Fruit fly (Drosophila melanogaster) whole organism, embryonic: ENCODE measurements around the gene smash.

Experiments used
- ATbp ChIP-seq: fragments of 200-800 bp; sonication (Bioruptor generic); optimal IDR thresholded peaks from 2 replicates; lab custom pipeline; 2017; ENCODE audit warnings: missing biosample characterization, mild to moderate bottlenecking, missing genetic modification characterization, missing genetic modification reagents
- B-H1 ChIP-seq: fragments of 200-800 bp; sonication (Bioruptor generic); IDR thresholded peaks from 3 replicates; pipeline ENCODE4 v1.3.6; 2022; ENCODE audit warnings: missing biosample characterization, missing genetic modification characterization
- CG10147 ChIP-seq: fragments of 200-800 bp; sonication (Bioruptor generic); optimal IDR thresholded peaks from 2 replicates; lab custom pipeline; 2019; ENCODE audit warnings: missing biosample characterization, mild to moderate bottlenecking, missing genetic modification characterization, moderate library complexity
- CG11696 ChIP-seq: fragments of 200-800 bp; sonication (Bioruptor generic); IDR thresholded peaks from 2 replicates; pipeline ENCODE4 v1.3.6; 2022; ENCODE audit warnings: missing biosample characterization, missing genetic modification characterization
- CG12236 ChIP-seq: fragments of 200-800 bp; sonication (Bioruptor generic); optimal IDR thresholded peaks from 2 replicates; lab custom pipeline; 2016; ENCODE audit warnings: missing biosample characterization, missing genetic modification characterization
- CG12299 ChIP-seq: fragments of 200-800 bp; sonication (Bioruptor generic); optimal IDR thresholded peaks from 2 replicates; lab custom pipeline; 2018; ENCODE audit warnings: missing biosample characterization, mild to moderate bottlenecking, missing genetic modification characterization
- CG12659 ChIP-seq: fragments of 200-800 bp; sonication (Bioruptor generic); optimal IDR thresholded peaks from 3 replicates; lab custom pipeline; 2017; ENCODE audit warnings: mild to moderate bottlenecking, missing biosample characterization, missing genetic modification reagents, missing genetic modification characterization
- CG12942 ChIP-seq: fragments of 200-800 bp; sonication (Bioruptor generic); optimal IDR thresholded peaks from 3 replicates; lab custom pipeline; 2016; ENCODE audit warnings: missing biosample characterization, missing genetic modification characterization
- CG14441 ChIP-seq: fragments of 200-800 bp; sonication (Bioruptor generic); IDR thresholded peaks from 2 replicates; pipeline ENCODE4 v1.3.6; 2022; ENCODE audit warnings: missing biosample characterization, missing genetic modification characterization
- CG14965 ChIP-seq: fragments of 200-800 bp; sonication (Bioruptor generic); optimal IDR thresholded peaks from 2 replicates; lab custom pipeline; 2016; ENCODE audit warnings: missing biosample characterization, missing genetic modification characterization, borderline replicate concordance
- CG17359 ChIP-seq: fragments of 200-800 bp; sonication (Bioruptor generic); optimal IDR thresholded peaks from 3 replicates; lab custom pipeline; 2018; ENCODE audit warnings: missing biosample characterization, mild to moderate bottlenecking, missing genetic modification characterization, moderate library complexity
- CG17612 ChIP-seq: fragments of 200-800 bp; sonication (Bioruptor generic); IDR thresholded peaks from 2 replicates; pipeline ENCODE4 v1.3.6; 2022; ENCODE audit warnings: missing biosample characterization, missing genetic modification characterization
- CG2120 ChIP-seq: fragments of 200-800 bp; sonication (Bioruptor generic); optimal IDR thresholded peaks from 3 replicates; lab custom pipeline; 2016; ENCODE audit warnings: missing biosample characterization, missing genetic modification characterization
- CG30020 ChIP-seq: fragments of 200-800 bp; optimal IDR thresholded peaks from 2 replicates; lab custom pipeline; 2019; ENCODE audit warnings: missing biosample characterization, mild to moderate bottlenecking, missing genetic modification characterization, moderate library complexity
- CG4328 ChIP-seq: fragments of 200-800 bp; sonication (Bioruptor generic); optimal IDR thresholded peaks from 3 replicates; lab custom pipeline; 2017; ENCODE audit warnings: missing biosample characterization, missing genetic modification reagents, missing genetic modification characterization
- CG5180 ChIP-seq: fragments of 200-800 bp; sonication (Bioruptor generic); optimal IDR thresholded peaks from 3 replicates; lab custom pipeline; 2017; ENCODE audit warnings: missing biosample characterization, missing genetic modification characterization, mild to moderate bottlenecking, moderate library complexity, missing genetic modification reagents
- CG5953 ChIP-seq: fragments of 200-800 bp; sonication (Bioruptor generic); IDR thresholded peaks from 2 replicates; pipeline ENCODE4 v1.3.6; 2022; ENCODE audit warnings: missing biosample characterization, missing genetic modification characterization
- CG6683 ChIP-seq: fragments of 200-800 bp; sonication (Bioruptor generic); optimal IDR thresholded peaks from 2 replicates; lab custom pipeline; 2017; ENCODE audit warnings: missing biosample characterization, mild to moderate bottlenecking, missing genetic modification characterization, missing genetic modification reagents
- CG7963 ChIP-seq: fragments of 200-800 bp; sonication (Bioruptor generic); IDR thresholded peaks from 3 replicates; pipeline ENCODE4 v1.3.6; 2022; ENCODE audit warnings: missing biosample characterization, missing genetic modification characterization; ENCODE audit not compliant: partially characterized antibody
- CG8281 ChIP-seq: fragments of 200-800 bp; sonication (Bioruptor generic); optimal IDR thresholded peaks from 2 replicates; lab custom pipeline; 2018; ENCODE audit warnings: missing biosample characterization, mild to moderate bottlenecking, missing genetic modification characterization, moderate library complexity
- CG9437 ChIP-seq: fragments of 200-800 bp; sonication (Bioruptor generic); optimal IDR thresholded peaks from 2 replicates; lab custom pipeline; 2018; ENCODE audit warnings: missing biosample characterization, mild to moderate bottlenecking, missing genetic modification characterization
- CHES-1-like ChIP-seq: fragments of 200-800 bp; sonication (Bioruptor generic); optimal IDR thresholded peaks from 2 replicates; lab custom pipeline; 2016; ENCODE audit warnings: missing biosample characterization, missing genetic modification characterization
- Dip2 ChIP-seq: fragments of 200-800 bp; sonication (Bioruptor generic); IDR thresholded peaks from 2 replicates; pipeline ENCODE4 v1.3.6; 2022; ENCODE audit warnings: missing biosample characterization, missing genetic modification characterization
- Dip3 ChIP-seq: fragments of 200-800 bp; sonication (Bioruptor generic); optimal IDR thresholded peaks from 3 replicates; lab custom pipeline; 2016; ENCODE audit warnings: missing biosample characterization, missing genetic modification characterization
- HLH4C ChIP-seq: fragments of 200-800 bp; sonication (Bioruptor generic); IDR thresholded peaks from 3 replicates; pipeline ENCODE4 v1.3.6; 2022; ENCODE audit warnings: missing biosample characterization, missing genetic modification characterization; ENCODE audit not compliant: partially characterized antibody
- HmgZ ChIP-seq: fragments of 200-800 bp; sonication (Bioruptor generic); optimal IDR thresholded peaks from 2 replicates; lab custom pipeline; 2018; ENCODE audit warnings: missing biosample characterization, mild to moderate bottlenecking, missing genetic modification characterization
- Sry-δ ChIP-seq: fragments of 200-800 bp; sonication (Bioruptor generic); optimal IDR thresholded peaks from 2 replicates; lab custom pipeline; 2016; ENCODE audit warnings: missing biosample characterization, missing genetic modification characterization
- Tbp ChIP-seq: fragments of >200 bp; optimal IDR thresholded peaks from 2 replicates; lab custom pipeline; 2018; ENCODE audit warnings: missing biosample characterization, missing genetic modification characterization
- Xrp1 ChIP-seq: fragments of 200-800 bp; sonication (Bioruptor generic); IDR thresholded peaks from 2 replicates; pipeline ENCODE4 v1.3.6; 2022; ENCODE audit warnings: missing biosample characterization, missing genetic modification characterization
- YL-1 ChIP-seq: fragments of 200-800 bp; sonication (Bioruptor generic); optimal IDR thresholded peaks from 3 replicates; lab custom pipeline; 2017; ENCODE audit warnings: missing biosample characterization, mild to moderate bottlenecking, missing genetic modification characterization
- ap ChIP-seq: fragments of 200-800 bp; sonication (Bioruptor generic); IDR thresholded peaks from 2 replicates; pipeline ENCODE4 v1.3.6; 2022; ENCODE audit warnings: missing biosample characterization, missing genetic modification characterization
- cwo ChIP-seq: fragments of 200-800 bp; sonication (Bioruptor generic); optimal IDR thresholded peaks from 3 replicates; lab custom pipeline; 2017; ENCODE audit warnings: missing biosample characterization, missing genetic modification characterization, mild to moderate bottlenecking, moderate library complexity, missing genetic modification reagents
- dysf ChIP-seq: fragments of 200-800 bp; sonication (Bioruptor generic); IDR thresholded peaks from 3 replicates; pipeline ENCODE4 v1.3.6; 2022; ENCODE audit warnings: missing biosample characterization, missing genetic modification characterization
- ems ChIP-seq: fragments of 200-800 bp; sonication (Bioruptor generic); optimal IDR thresholded peaks from 3 replicates; lab custom pipeline; 2016; ENCODE audit warnings: missing biosample characterization, missing genetic modification characterization
- ewg ChIP-seq: fragments of 200-800 bp; sonication (Bioruptor generic); optimal IDR thresholded peaks from 3 replicates; lab custom pipeline; 2017; ENCODE audit warnings: mild to moderate bottlenecking, missing biosample characterization, missing genetic modification reagents, missing genetic modification characterization
- fd3F ChIP-seq: fragments of 200-800 bp; sonication (Bioruptor generic); optimal IDR thresholded peaks from 2 replicates; lab custom pipeline; 2018; ENCODE audit warnings: missing biosample characterization, mild to moderate bottlenecking, missing genetic modification characterization, moderate library complexity
- gro ChIP-seq: fragments of 200-800 bp; sonication (Bioruptor generic); optimal IDR thresholded peaks from 2 replicates; lab custom pipeline; 2016; ENCODE audit warnings: missing biosample characterization, missing genetic modification characterization
- gt ChIP-seq: fragments of 200-800 bp; sonication (Bioruptor generic); IDR thresholded peaks from 2 replicates; pipeline ENCODE4 v1.3.6; 2022; ENCODE audit warnings: missing biosample characterization, missing genetic modification characterization
- ham ChIP-seq: fragments of 200-800 bp; sonication (Bioruptor generic); IDR thresholded peaks from 2 replicates; pipeline ENCODE4 v1.3.6; 2022; ENCODE audit warnings: missing biosample characterization, missing genetic modification characterization
- mam ChIP-seq: fragments of 200-800 bp; sonication (Bioruptor generic); optimal IDR thresholded peaks from 3 replicates; lab custom pipeline; 2016; ENCODE audit warnings: missing biosample characterization, missing genetic modification characterization
- org-1 ChIP-seq: fragments of 200-800 bp; sonication (Bioruptor generic); optimal IDR thresholded peaks from 2 replicates; lab custom pipeline; 2017; ENCODE audit warnings: missing biosample characterization, missing genetic modification characterization
- shn ChIP-seq: fragments of 200-800 bp; sonication (Bioruptor generic); optimal IDR thresholded peaks from 3 replicates; lab custom pipeline; 2016; ENCODE audit warnings: missing biosample characterization, missing genetic modification characterization
- stwl ChIP-seq: fragments of 200-800 bp; sonication (Bioruptor generic); optimal IDR thresholded peaks from 3 replicates; lab custom pipeline; 2018; ENCODE audit warnings: missing biosample characterization, mild to moderate bottlenecking, missing genetic modification characterization, moderate library complexity
- sug ChIP-seq: fragments of 200-800 bp; optimal IDR thresholded peaks from 2 replicates; lab custom pipeline; 2019; ENCODE audit warnings: missing biosample characterization, mild to moderate bottlenecking, missing genetic modification characterization, moderate library complexity
- tap ChIP-seq: fragments of 200-800 bp; optimal IDR thresholded peaks from 3 replicates; lab custom pipeline; 2019; ENCODE audit warnings: missing biosample characterization, mild to moderate bottlenecking, missing genetic modification characterization, moderate library complexity
- tll ChIP-seq, 2 experiments: fragments of 200-800 bp in 1 of 2; fragments of >200 bp in 1 of 2; sonication (Bioruptor generic) in 1 of 2; optimal IDR thresholded peaks; 2 replicates each; lab custom pipeline; 2017 to 2019; ENCODE audit warnings: missing biosample characterization in 2 of 2, missing genetic modification characterization in 2 of 2, mild to moderate bottlenecking in 1 of 2, moderate library complexity in 1 of 2
- tna ChIP-seq: fragments of 200-800 bp; sonication (Bioruptor generic); IDR thresholded peaks from 2 replicates; pipeline ENCODE4 v1.3.6; 2022; ENCODE audit warnings: missing biosample characterization, missing genetic modification characterization; ENCODE audit not compliant: partially characterized antibody
- vnd ChIP-seq: fragments of 200-800 bp; sonication (Bioruptor generic); IDR thresholded peaks from 3 replicates; pipeline ENCODE4 v1.3.6; 2022; ENCODE audit warnings: missing biosample characterization, missing genetic modification characterization; ENCODE audit not compliant: partially characterized antibody

smash gene

DNA sequence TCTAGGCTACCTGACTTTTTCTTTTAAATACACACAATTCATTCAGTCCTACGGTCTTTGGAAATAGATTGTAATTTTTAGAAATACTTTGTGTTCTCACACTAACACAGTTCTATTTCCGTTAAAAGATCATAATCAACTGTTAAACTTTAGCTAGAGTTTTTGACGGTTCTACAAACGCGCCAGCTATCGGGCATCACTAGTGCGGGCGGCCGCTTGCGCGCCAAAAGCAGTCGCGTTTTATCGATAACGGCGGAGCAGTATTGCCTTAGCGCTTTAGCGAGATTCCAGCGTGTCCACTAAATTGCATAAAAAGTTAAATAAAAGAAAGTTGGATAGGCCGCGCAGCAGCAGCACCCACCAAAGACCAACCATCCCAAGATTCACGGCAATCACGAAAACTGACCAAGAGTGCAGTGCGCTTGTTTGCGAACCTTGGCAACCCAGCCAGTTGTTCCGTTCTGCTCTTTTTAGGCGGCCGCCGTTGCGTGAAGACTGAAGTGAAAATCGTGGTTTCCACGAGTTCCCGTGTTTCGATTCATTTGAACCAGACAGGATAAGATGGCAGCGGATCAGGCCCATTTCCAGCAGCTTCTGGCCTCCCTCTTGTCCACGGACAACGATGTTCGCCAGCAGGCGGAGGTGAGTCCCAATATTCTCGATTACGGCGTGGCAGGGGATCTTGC, 10.1 kb upstream of the smash start, which contains the start of gene Karybeta3 (continued):
- no peak for TF ChIP-seq ATbp (GFP tag; lab: Kevin White, UChicago)
- peak; percentile 77 for TF ChIP-seq CG14441
- no peak for TF ChIP-seq ham (GFP tag; lab: Robert Waterston, UW)
- peak; percentile 73 for TF ChIP-seq CG12659 (GFP tag; lab: Kevin White, UChicago)
- no peak for TF ChIP-seq Tbp (GFP tag; lab: Kevin White, UChicago)
- TF ChIP-seq CG8281, result no peak
- peak; percentile 53 for TF ChIP-seq cwo (GFP tag; lab: Kevin White, UChicago)
- TF ChIP-seq tap (tag; lab: Kevin White, UChicago), result no peak
- peak; percentile 45 for TF ChIP-seq YL-1 (GFP tag; lab: Kevin White, UChicago)
- TF ChIP-seq shn (GFP tag; lab: Kevin White, UChicago), result peak; percentile 79
- peak; percentile 71 for TF ChIP-seq CG30020 (tag; lab: Kevin White, UChicago)
- TF ChIP-seq Dip2 (GFP tag; lab: Robert Waterston, UW), result no peak; the same call in 1 of the 2 replicates
- peak; percentile 78 for TF ChIP-seq ewg
- no peak for TF ChIP-seq gt
- TF ChIP-seq ems (GFP tag; lab: Kevin White, UChicago), result peak; percentile 83
- TF ChIP-seq stwl, result peak; percentile 47
- TF ChIP-seq Xrp1 (GFP tag; lab: Robert Waterston, UW), result peak; percentile 60
- peak; percentile 81 for TF ChIP-seq Sry-δ (GFP tag; lab: Kevin White, UChicago)
- TF ChIP-seq sug, result peak; percentile 72
- peak; percentile 86 for TF ChIP-seq CHES-1-like
- peak; percentile 34 for TF ChIP-seq CG6683
- TF ChIP-seq org-1 (GFP tag; lab: Kevin White, UChicago), result peak; percentile 40
- TF ChIP-seq HmgZ (tag; lab: Kevin White, UChicago), result peak; percentile 84
- peak; percentile 18 for TF ChIP-seq fd3F (GFP tag; lab: Kevin White, UChicago)
- TF ChIP-seq CG10147, result no peak
- peak; percentile 39 for TF ChIP-seq tna (GFP tag; lab: Robert Waterston, UW)
- peak; percentile 61 for TF ChIP-seq CG17359 (tag; lab: Kevin White, UChicago)
- peak; percentile 37 for TF ChIP-seq CG5180 (GFP tag; lab: Kevin White, UChicago)
- TF ChIP-seq CG9437 (GFP tag; lab: Kevin White, UChicago), result peak; percentile 90
- peak; percentile 65 for TF ChIP-seq CG12942 (GFP tag; lab: Kevin White, UChicago)
- peak; percentile 54 for TF ChIP-seq CG12299 (tag; lab: Kevin White, UChicago)
- peak; percentile 84 for TF ChIP-seq mam
- no peak for TF ChIP-seq tll (GFP tag; optimal IDR thresholded peaks at IDR 0.05; lab: Kevin White, UChicago)
- TF ChIP-seq CG12236 (GFP tag; lab: Kevin White, UChicago), result peak; percentile 47
- TF ChIP-seq CG7963 (GFP tag; lab: Robert Waterston, UW), result 0 out of 3 replicates have a peak, but pooled peaks have one; percentile 50
- TF ChIP-seq ap (GFP tag; lab: Robert Waterston, UW), result peak; percentile 36; the same call in 1 of the 2 replicates
- TF ChIP-seq HLH4C (GFP tag; lab: Robert Waterston, UW), result peak; percentile 73
- peak; percentile 83 for TF ChIP-seq Dip3
- no peak; the same call in 1 of the 2 replicates for TF ChIP-seq CG5953 (GFP tag; lab: Robert Waterston, UW)
- TF ChIP-seq CG14965, result peak; percentile 35
- peak; percentile 84 for TF ChIP-seq CG2120 (GFP tag; lab: Kevin White, UChicago)
- TF ChIP-seq CG17612 (GFP tag; lab: Robert Waterston, UW), result peak; percentile 25; the same call in 1 of the 2 replicates
- TF ChIP-seq CG11696 (GFP tag; lab: Robert Waterston, UW), result 0 out of 2 replicates have a peak, but pooled peaks have one; percentile 16
- TF ChIP-seq vnd, result peak; percentile 55; the same call in 2 of the 3 replicates
- peak; percentile 78 for TF ChIP-seq dysf (GFP tag; lab: Robert Waterston, UW)
- peak; percentile 65 for TF ChIP-seq CG4328 (GFP tag; lab: Kevin White, UChicago)
- peak; percentile 66 for TF ChIP-seq B-H1 (GFP tag; lab: Robert Waterston, UW)
- TF ChIP-seq gro (GFP tag; lab: Kevin White, UChicago), result peak; percentile 87
